Fruit fly (Drosophila melanogaster) whole organism, embryonic: ENCODE results near the gene htk.

Experiments
- B-H2 ChIP-seq: fragments of 200-800 bp; sonication (Bioruptor generic); optimal IDR thresholded peaks from 2 replicates; lab custom pipeline; 2018; ENCODE audit warnings: missing biosample characterization, mild to moderate bottlenecking, missing genetic modification characterization
- CG10267 ChIP-seq: fragments of 200-800 bp; sonication (Bioruptor generic); optimal IDR thresholded peaks from 2 replicates; lab custom pipeline; 2018; ENCODE audit warnings: missing biosample characterization, mild to moderate bottlenecking, missing genetic modification characterization, moderate library complexity
- CG10321 ChIP-seq: fragments of 200-800 bp; sonication (Bioruptor generic); IDR thresholded peaks from 2 replicates; pipeline ENCODE4 v1.3.6; 2022; ENCODE audit warnings: missing biosample characterization, missing genetic modification characterization
- CG10565 ChIP-seq: fragments of 200-800 bp; sonication (Bioruptor generic); optimal IDR thresholded peaks from 3 replicates; lab custom pipeline; 2016; ENCODE audit warnings: missing biosample characterization, mild to moderate bottlenecking, missing genetic modification characterization
- CG11696 ChIP-seq: fragments of 200-800 bp; sonication (Bioruptor generic); IDR thresholded peaks from 2 replicates; pipeline ENCODE4 v1.3.6; 2022; ENCODE audit warnings: missing biosample characterization, missing genetic modification characterization
- CG12744 ChIP-seq: fragments of 200-800 bp; sonication (Bioruptor generic); optimal IDR thresholded peaks from 2 replicates; lab custom pipeline; 2016; ENCODE audit warnings: missing biosample characterization, missing genetic modification characterization
- CG13775 ChIP-seq: fragments of 200-800 bp; sonication (Bioruptor generic); optimal IDR thresholded peaks from 3 replicates; lab custom pipeline; 2017; ENCODE audit warnings: missing biosample characterization, mild to moderate bottlenecking, missing genetic modification characterization
- CG14710 ChIP-seq: fragments of 200-800 bp; sonication (Bioruptor generic); optimal IDR thresholded peaks from 3 replicates; lab custom pipeline; 2019; ENCODE audit warnings: missing biosample characterization, mild to moderate bottlenecking, missing genetic modification characterization, moderate library complexity
- CG14965 ChIP-seq: fragments of 200-800 bp; sonication (Bioruptor generic); optimal IDR thresholded peaks from 2 replicates; lab custom pipeline; 2016; ENCODE audit warnings: missing biosample characterization, missing genetic modification characterization, borderline replicate concordance
- CG17385 ChIP-seq: fragments of 200-800 bp; sonication (Bioruptor generic); optimal IDR thresholded peaks from 3 replicates; lab custom pipeline; 2018; ENCODE audit warnings: missing biosample characterization, mild to moderate bottlenecking, missing genetic modification characterization
- CG2129 ChIP-seq: fragments of 200-800 bp; sonication (Bioruptor generic); IDR thresholded peaks from 2 replicates; pipeline ENCODE4 v1.3.6; 2022; ENCODE audit warnings: missing biosample characterization, missing genetic modification characterization; ENCODE audit not compliant: partially characterized antibody
- CG2199 ChIP-seq: fragments of 200-800 bp; sonication (Bioruptor generic); IDR thresholded peaks from 3 replicates; pipeline ENCODE4 v1.3.6; 2022; ENCODE audit warnings: missing biosample characterization, missing genetic modification characterization
- CG30403 ChIP-seq: fragments of 200-800 bp; sonication (Bioruptor generic); optimal IDR thresholded peaks from 3 replicates; lab custom pipeline; 2016; ENCODE audit warnings: missing biosample characterization, missing genetic modification characterization
- CG31388 ChIP-seq: fragments of 200-800 bp; sonication (Bioruptor generic); optimal IDR thresholded peaks from 2 replicates; lab custom pipeline; 2016; ENCODE audit warnings: missing biosample characterization, missing genetic modification characterization
- CG3726 ChIP-seq: fragments of 200-800 bp; sonication (Bioruptor generic); IDR thresholded peaks from 3 replicates; pipeline ENCODE4, ENCODE4 v1.3.6; 2022; ENCODE audit warnings: missing biosample characterization, missing genetic modification characterization
- CG4282 ChIP-seq: fragments of 200-800 bp; sonication (Bioruptor generic); optimal IDR thresholded peaks from 2 replicates; lab custom pipeline; 2016; ENCODE audit warnings: missing biosample characterization, missing genetic modification characterization
- CG4730 ChIP-seq: fragments of 200-800 bp; sonication (Bioruptor generic); IDR thresholded peaks from 2 replicates; pipeline ENCODE4 v1.3.6; 2022; ENCODE audit warnings: missing biosample characterization, missing genetic modification characterization
- CG6272 ChIP-seq: fragments of 200-800 bp; sonication (Bioruptor generic); IDR thresholded peaks from 2 replicates; pipeline ENCODE4 v1.3.6; 2022; ENCODE audit warnings: missing biosample characterization, missing genetic modification characterization
- CG7786 ChIP-seq: fragments of 200-800 bp; sonication (Bioruptor generic); optimal IDR thresholded peaks from 2 replicates; lab custom pipeline; 2016; ENCODE audit warnings: missing biosample characterization, missing genetic modification characterization
- CG7928 ChIP-seq: fragments of 200-800 bp; sonication (Bioruptor generic); optimal IDR thresholded peaks from 2 replicates; lab custom pipeline; 2017; ENCODE audit warnings: missing biosample characterization, mild to moderate bottlenecking, missing genetic modification characterization
- CG8290 ChIP-seq, 3 experiments: fragments of 200-800 bp; sonication (Bioruptor generic); optimal IDR thresholded peaks; 2 replicates each; lab custom pipeline; 2016 to 2019; ENCODE audit warnings: missing biosample characterization in 3 of 3, missing genetic modification characterization in 3 of 3, mild to moderate bottlenecking in 2 of 3, moderate library complexity in 1 of 3
- CTCF ChIP-seq: fragments of 200-800 bp; sonication (Bioruptor generic); optimal IDR thresholded peaks from 2 replicates; lab custom pipeline; 2017; ENCODE audit warnings: missing biosample characterization, mild to moderate bottlenecking, missing genetic modification characterization, moderate library complexity
- Fer3 ChIP-seq: fragments of 200-800 bp; sonication (Bioruptor generic); optimal IDR thresholded peaks from 2 replicates; lab custom pipeline; 2018; ENCODE audit warnings: missing biosample characterization, mild to moderate bottlenecking, missing genetic modification characterization, moderate library complexity
- HLH4C ChIP-seq: fragments of 200-800 bp; sonication (Bioruptor generic); IDR thresholded peaks from 3 replicates; pipeline ENCODE4 v1.3.6; 2022; ENCODE audit warnings: missing biosample characterization, missing genetic modification characterization; ENCODE audit not compliant: partially characterized antibody
- HLHmδ ChIP-seq: fragments of 200-800 bp; sonication (Bioruptor generic); optimal IDR thresholded peaks from 2 replicates; lab custom pipeline; 2018; ENCODE audit warnings: missing biosample characterization, mild to moderate bottlenecking, missing genetic modification characterization, moderate library complexity
- NC2α ChIP-seq: fragments of 200-800 bp; sonication (Bioruptor generic); optimal IDR thresholded peaks from 2 replicates; lab custom pipeline; 2016; ENCODE audit warnings: missing biosample characterization, missing genetic modification characterization
- Pdp1 ChIP-seq, 2 experiments: fragments of 200-800 bp; sonication (Bioruptor generic); optimal IDR thresholded peaks; 3 replicates each; lab custom pipeline; 2016; ENCODE audit warnings: missing biosample characterization in 2 of 2, missing genetic modification characterization in 2 of 2, mild to moderate bottlenecking in 1 of 2, moderate library complexity in 1 of 2
- Ssrp ChIP-seq: fragments of 200-800 bp; sonication (Bioruptor generic); optimal IDR thresholded peaks from 2 replicates; lab custom pipeline; 2018; ENCODE audit warnings: missing biosample characterization, mild to moderate bottlenecking, missing genetic modification characterization, moderate library complexity
- Xrp1 ChIP-seq: fragments of 200-800 bp; sonication (Bioruptor generic); IDR thresholded peaks from 2 replicates; pipeline ENCODE4 v1.3.6; 2022; ENCODE audit warnings: missing biosample characterization, missing genetic modification characterization
- ara ChIP-seq: fragments of 200-800 bp; sonication (Bioruptor generic); IDR thresholded peaks from 2 replicates; pipeline ENCODE4 v1.3.6; 2022; ENCODE audit warnings: missing biosample characterization, missing genetic modification characterization
- bbx ChIP-seq: fragments of 200-800 bp; sonication (Bioruptor generic); IDR thresholded peaks from 2 replicates; pipeline ENCODE4 v1.3.6; 2022; ENCODE audit warnings: missing biosample characterization, missing genetic modification characterization; ENCODE audit not compliant: partially characterized antibody
- cad ChIP-seq: fragments of >200 bp; optimal IDR thresholded peaks from 2 replicates; lab custom pipeline; 2017; ENCODE audit warnings: missing biosample characterization, missing genetic modification characterization
- cg ChIP-seq: fragments of 200-800 bp; sonication (Bioruptor generic); optimal IDR thresholded peaks from 3 replicates; lab custom pipeline; 2019; ENCODE audit warnings: missing biosample characterization, mild to moderate bottlenecking, missing genetic modification characterization, moderate library complexity
- eve ChIP-seq, 2 experiments: fragments of >200 bp; optimal IDR thresholded peaks; 2 replicates each; lab custom pipeline; 2017; ENCODE audit warnings: missing biosample characterization in 2 of 2, missing genetic modification characterization in 2 of 2
- fu2 ChIP-seq: fragments of 200-800 bp; sonication (Bioruptor generic); optimal IDR thresholded peaks from 2 replicates; lab custom pipeline; 2016; ENCODE audit warnings: missing biosample characterization, missing genetic modification characterization
- hth ChIP-seq: fragments of >200 bp; optimal IDR thresholded peaks from 2 replicates; lab custom pipeline; 2017; ENCODE audit warnings: inconsistent platforms
- klu ChIP-seq: fragments of 200-800 bp; sonication (Bioruptor generic); IDR thresholded peaks from 2 replicates; pipeline ENCODE4 v1.3.6; 2022; ENCODE audit warnings: missing biosample characterization, missing genetic modification characterization
- lola ChIP-seq, 3 experiments: fragments of >200 bp in 2 of 3; fragments of 200-800 bp in 1 of 3; sonication (Bioruptor generic) in 1 of 3; optimal IDR thresholded peaks; 2 replicates each; lab custom pipeline; 2017 to 2019; ENCODE audit warnings: missing biosample characterization in 3 of 3, missing genetic modification characterization in 3 of 3, mild to moderate bottlenecking in 1 of 3, moderate library complexity in 1 of 3
- maf-S ChIP-seq: fragments of 200-800 bp; sonication (Bioruptor generic); optimal IDR thresholded peaks from 2 replicates; lab custom pipeline; 2016; ENCODE audit warnings: missing biosample characterization, missing genetic modification characterization
- nerfin-2 ChIP-seq: fragments of 200-800 bp; sonication (Bioruptor generic); IDR thresholded peaks from 2 replicates; pipeline ENCODE4 v1.3.6; 2022; ENCODE audit warnings: missing biosample characterization, missing genetic modification characterization; ENCODE audit not compliant: partially characterized antibody
- pita ChIP-seq: fragments of 200-800 bp; sonication (Bioruptor generic); optimal IDR thresholded peaks from 2 replicates; lab custom pipeline; 2017; ENCODE audit warnings: missing biosample characterization, mild to moderate bottlenecking, missing genetic modification characterization
- pnt ChIP-seq: fragments of 200-800 bp; sonication (Bioruptor generic); optimal IDR thresholded peaks from 3 replicates; lab custom pipeline; 2016; ENCODE audit warnings: missing biosample characterization, missing genetic modification characterization
- pros ChIP-seq: fragments of 200-800 bp; sonication (Bioruptor generic); optimal IDR thresholded peaks from 3 replicates; lab custom pipeline; 2019; ENCODE audit warnings: missing biosample characterization, mild to moderate bottlenecking, missing genetic modification characterization, moderate library complexity
- pzg ChIP-seq: fragments of 200-800 bp; sonication (Bioruptor generic); optimal IDR thresholded peaks from 3 replicates; lab custom pipeline; 2018; ENCODE audit warnings: missing biosample characterization, mild to moderate bottlenecking, missing genetic modification characterization, moderate library complexity
- slou ChIP-seq: fragments of 200-800 bp; sonication (Bioruptor generic); optimal IDR thresholded peaks from 3 replicates; lab custom pipeline; 2016; ENCODE audit warnings: missing biosample characterization, missing genetic modification characterization
- stwl ChIP-seq: fragments of 200-800 bp; sonication (Bioruptor generic); optimal IDR thresholded peaks from 3 replicates; lab custom pipeline; 2018; ENCODE audit warnings: missing biosample characterization, mild to moderate bottlenecking, missing genetic modification characterization, moderate library complexity
- tll ChIP-seq, 2 experiments: fragments of 200-800 bp in 1 of 2; fragments of >200 bp in 1 of 2; sonication (Bioruptor generic) in 1 of 2; optimal IDR thresholded peaks; 2 replicates each; lab custom pipeline; 2017 to 2019; ENCODE audit warnings: missing biosample characterization in 2 of 2, missing genetic modification characterization in 2 of 2, mild to moderate bottlenecking in 1 of 2, moderate library complexity in 1 of 2
- ttk ChIP-seq: fragments of 200-800 bp; sonication (Bioruptor generic); IDR thresholded peaks from 2 replicates; pipeline ENCODE4 v2.1.2; 2022; ENCODE audit warnings: missing biosample characterization, missing genetic modification characterization
- wdn ChIP-seq: fragments of 200-800 bp; sonication (Bioruptor generic); IDR thresholded peaks from 2 replicates; pipeline ENCODE4 v1.3.6; 2022; ENCODE audit warnings: missing biosample characterization, missing genetic modification characterization
- wek ChIP-seq: fragments of 200-800 bp; sonication (Bioruptor generic); optimal IDR thresholded peaks from 3 replicates; lab custom pipeline; 2018; ENCODE audit warnings: missing biosample characterization, mild to moderate bottlenecking, missing genetic modification characterization, moderate library complexity
- zfh1 ChIP-seq: fragments of 200-800 bp; sonication (Bioruptor generic); IDR thresholded peaks from 3 replicates; pipeline ENCODE4 v1.3.6; 2022; ENCODE audit warnings: missing biosample characterization, missing genetic modification characterization

Gene htk

dm6 chrX:18805036-18805435 is 38.4 kb upstream of the htk start:
- TF ChIP-seq hth (lab: Kevin White, UChicago) (no peak), CG10267 (no peak), Fer3 (no peak), pita (GFP tag; lab: Kevin White, UChicago) (peak; percentile 35), pzg (GFP tag; lab: Kevin White, UChicago) (no peak), CG2199 (0 out of 3 replicates have a peak, but pooled peaks have one; percentile 42), CG10565 (no peak), tll (GFP tag; optimal IDR thresholded peaks at IDR 0.05; lab: Kevin White, UChicago) (no peak), CG13775 (no peak), wek (GFP tag; lab: Kevin White, UChicago) (no peak), CG11696 (GFP tag; lab: Robert Waterston, UW) (no peak), slou (GFP tag; lab: Kevin White, UChicago) (no peak), Xrp1 (no peak), pros (no peak), B-H2 (GFP tag; lab: Kevin White, UChicago) (no peak), CG14965 (no peak), CG12744 (no peak), Pdp1 (GFP tag; optimal IDR thresholded peaks at IDR 0.05; lab: Kevin White, UChicago) (peak in 1 of 2 experiments; percentile 58), CG10321 (GFP tag; lab: Robert Waterston, UW) (no peak), CG17385 (GFP tag; lab: Kevin White, UChicago) (no peak), CG4730 (no peak), lola (GFP tag; optimal IDR thresholded peaks at IDR 0.05; lab: Kevin White, UChicago) (no peak), CG3726 (GFP tag; lab: Robert Waterston, UW) (no peak), CG7928 (GFP tag; lab: Kevin White, UChicago) (no peak), Ssrp (no peak), stwl (tag; lab: Kevin White, UChicago) (peak; percentile 0), cad (GFP tag; lab: Kevin White, UChicago) (no peak), CG7786 (GFP tag; lab: Kevin White, UChicago) (no peak), HLHmδ (no peak), maf-S (GFP tag; lab: Kevin White, UChicago) (no peak), CG2129 (GFP tag; lab: Robert Waterston, UW) (no peak), ttk (GFP tag; lab: Robert Waterston, UW) (no peak), bbx (GFP tag; lab: Robert Waterston, UW) (no peak), CG6272 (GFP tag; lab: Robert Waterston, UW) (no peak), CG4282 (no peak), wdn (GFP tag; lab: Robert Waterston, UW) (no peak), klu (GFP tag; lab: Robert Waterston, UW) (no peak), eve (GFP tag; optimal IDR thresholded peaks at IDR 0.05; lab: Kevin White, UChicago) (no peak), CG31388 (no peak), fu2 (GFP tag; lab: Kevin White, UChicago) (no peak), CG30403 (GFP tag; lab: Kevin White, UChicago) (no peak), pnt (no peak), CG14710 (no peak), nerfin-2 (GFP tag; lab: Robert Waterston, UW) (no peak), CG8290 (GFP tag; optimal IDR thresholded peaks at IDR 0.05; lab: Kevin White, UChicago) (peak; percentile 66), CG8290 (tag; optimal IDR thresholded peaks at IDR 0.05; lab: Kevin White, UChicago) (no peak), cg (GFP tag; lab: Kevin White, UChicago) (no peak), CTCF (GFP tag; lab: Kevin White, UChicago) (peak; percentile 56), ara (GFP tag; lab: Robert Waterston, UW) (0 out of 2 replicates have a peak, but pooled peaks have one; percentile 17), zfh1 (GFP tag; lab: Robert Waterston, UW) (no peak), HLH4C (GFP tag; lab: Robert Waterston, UW) (no peak), NC2α (GFP tag; lab: Kevin White, UChicago) (no peak)
